Worm (Caenorhabditis elegans) whole organism, dauer: ENCODE data around the gene C34H4.1.

ENCODE experiments used
- unc-62 ChIP-seq: sonication (generic microtip); optimal IDR thresholded peaks from 2 replicates; lab custom pipeline; 2017; ENCODE audit warnings: missing biosample characterization, missing genetic modification reagents, missing genetic modification characterization

Gene C34H4.1

DNA sequence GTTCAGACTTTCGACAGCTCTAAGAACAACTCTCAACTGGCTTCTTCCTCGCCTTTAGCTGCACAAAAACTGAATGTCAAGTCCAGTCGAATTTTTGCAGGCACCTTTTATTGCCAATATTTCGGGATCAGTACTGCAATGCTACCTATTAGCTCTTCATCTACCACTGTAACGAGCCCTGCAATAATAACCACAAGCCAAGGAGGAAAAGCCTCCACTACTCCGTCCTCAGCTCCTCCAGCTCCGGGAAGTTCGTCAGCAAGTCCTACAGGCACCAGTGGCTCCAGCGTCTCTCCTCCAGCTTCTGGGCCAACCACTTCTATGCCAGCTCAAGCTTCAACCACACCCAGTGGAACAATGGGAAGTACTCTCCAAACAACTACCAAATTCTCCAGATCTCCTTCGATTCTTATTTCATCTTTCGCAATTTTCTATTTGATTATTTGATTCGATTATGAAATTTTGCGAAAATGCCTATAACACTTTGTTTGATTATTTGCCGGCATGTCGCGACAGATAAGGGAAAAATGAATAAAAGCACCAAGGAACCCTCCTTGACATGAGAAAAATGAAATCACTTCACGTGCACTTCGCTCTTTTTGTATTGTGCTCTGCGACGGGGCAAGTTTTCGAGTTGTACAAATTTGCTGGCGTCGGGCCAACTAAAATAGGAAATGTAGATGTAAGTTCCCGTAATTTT is at the start of gene C34H4.1:
Gene C34H4.1, plus strand, starts transcription at position 559 of the 700 bp plus-strand sequence.
- no peak for TF ChIP-seq unc-62 (GFP tag; lab: Kevin White, UChicago)

DNA sequence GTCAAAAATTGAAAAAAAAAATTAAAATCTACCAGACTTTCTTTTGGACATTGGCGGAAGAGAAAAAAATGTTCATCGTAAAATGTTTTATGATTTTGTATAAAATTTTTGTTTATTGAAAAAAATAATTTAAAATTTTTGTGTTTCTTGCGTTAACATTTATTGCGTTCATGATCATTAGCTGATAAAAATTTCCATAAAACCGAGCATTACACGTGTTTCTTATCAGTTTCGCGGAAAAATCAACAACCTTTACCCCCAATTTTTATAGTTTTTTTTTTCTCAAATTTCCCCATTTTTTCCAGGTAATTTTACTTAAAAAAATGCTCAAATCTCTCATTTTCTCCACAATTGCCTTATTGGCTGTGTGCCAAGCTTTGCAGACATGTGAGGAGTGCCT is 45.1 kb upstream of the C34H4.1 start, which contains the start of gene txt-4:
Gene txt-4, plus strand, starts transcription at position 324 of the 400 bp plus-strand sequence.
- TF ChIP-seq unc-62 (GFP tag; lab: Kevin White, UChicago): no peak

DNA sequence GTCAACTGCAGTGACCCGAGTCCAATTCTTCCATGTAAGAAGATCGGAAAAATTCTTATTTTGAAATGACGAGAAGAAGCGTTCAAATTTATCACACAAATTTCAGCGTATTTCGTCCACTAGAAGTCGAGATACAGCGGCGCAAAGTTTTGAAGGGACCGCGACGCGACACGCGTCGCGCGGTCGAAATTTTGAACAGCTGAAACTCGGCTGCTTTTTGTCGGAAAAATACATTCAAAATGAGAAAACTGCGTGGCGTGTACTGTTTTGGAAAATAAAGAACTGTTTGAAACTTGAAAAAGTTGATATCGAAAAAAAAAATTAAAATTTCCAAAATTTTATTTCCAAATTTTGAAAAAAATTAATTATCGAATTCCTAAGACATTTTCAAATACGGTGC is 42.4 kb upstream of the C34H4.1 start:
- TF ChIP-seq unc-62 (GFP tag; lab: Kevin White, UChicago): no peak

DNA sequence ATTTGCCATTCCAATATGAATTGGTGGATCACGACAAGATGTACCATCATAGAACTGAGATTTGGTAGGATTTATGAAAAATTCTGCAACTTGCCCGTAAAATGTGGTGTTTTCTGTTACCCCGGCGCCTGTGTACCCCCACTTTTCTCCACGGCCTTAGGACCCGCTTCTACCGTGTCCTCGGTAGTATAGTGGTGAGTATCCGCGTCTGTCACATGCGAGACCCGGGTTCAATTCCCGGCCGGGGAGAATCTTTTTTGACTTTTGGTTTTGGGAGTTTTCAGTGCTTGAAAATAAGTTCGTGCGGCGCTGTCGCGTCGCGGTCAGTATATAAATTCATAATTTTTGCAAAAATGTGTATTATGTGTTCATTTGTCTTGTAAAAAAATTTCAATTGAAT is 41.0 kb upstream of the C34H4.1 start:
- no peak for TF ChIP-seq unc-62 (GFP tag; lab: Kevin White, UChicago)

DNA sequence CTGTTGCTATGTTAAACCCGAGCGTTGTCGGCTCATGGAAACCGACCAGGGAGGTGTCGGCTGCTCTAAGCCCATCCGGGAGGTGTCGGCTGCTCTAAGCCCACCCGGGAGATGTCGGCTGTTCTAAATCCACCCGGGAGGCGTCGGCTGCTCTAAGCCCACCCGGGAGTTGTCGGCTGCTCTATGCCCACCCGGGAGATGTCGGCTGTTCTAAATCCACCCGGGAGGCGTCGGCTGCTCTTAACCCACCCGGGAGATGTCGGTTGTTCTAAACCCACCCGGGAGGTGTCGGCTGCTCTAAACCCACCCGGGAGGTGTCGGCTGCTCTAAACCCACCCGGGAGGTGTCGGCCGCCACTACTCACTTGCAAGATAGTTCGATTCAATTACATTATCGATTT is 39.5 kb upstream of the C34H4.1 start:
- no peak for TF ChIP-seq unc-62 (GFP tag; lab: Kevin White, UChicago)

DNA sequence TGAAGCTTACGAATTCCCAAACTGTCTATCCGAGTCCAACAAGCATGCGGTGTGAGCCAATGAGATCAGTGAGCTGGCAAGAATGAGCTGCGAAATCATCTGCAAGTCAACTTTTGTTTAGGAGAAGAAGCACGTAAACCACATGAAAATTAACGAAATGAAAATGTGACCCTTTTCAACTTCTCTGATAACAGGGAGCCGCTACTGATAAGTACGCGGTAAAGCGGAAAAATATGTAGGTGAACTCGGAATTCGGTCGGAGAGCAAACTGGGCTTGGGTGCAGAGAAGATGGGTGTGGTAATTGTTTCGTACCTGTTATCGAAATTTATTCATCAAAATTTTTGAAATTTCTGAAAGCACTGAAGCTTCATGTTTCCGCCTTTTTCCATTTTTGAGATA is 38.9 kb upstream of the C34H4.1 start, which contains the start of gene clec-172:
Gene clec-172, minus strand, starts transcription at position 101 of the 400 bp plus-strand sequence.
- no peak for TF ChIP-seq unc-62 (GFP tag; lab: Kevin White, UChicago)

DNA sequence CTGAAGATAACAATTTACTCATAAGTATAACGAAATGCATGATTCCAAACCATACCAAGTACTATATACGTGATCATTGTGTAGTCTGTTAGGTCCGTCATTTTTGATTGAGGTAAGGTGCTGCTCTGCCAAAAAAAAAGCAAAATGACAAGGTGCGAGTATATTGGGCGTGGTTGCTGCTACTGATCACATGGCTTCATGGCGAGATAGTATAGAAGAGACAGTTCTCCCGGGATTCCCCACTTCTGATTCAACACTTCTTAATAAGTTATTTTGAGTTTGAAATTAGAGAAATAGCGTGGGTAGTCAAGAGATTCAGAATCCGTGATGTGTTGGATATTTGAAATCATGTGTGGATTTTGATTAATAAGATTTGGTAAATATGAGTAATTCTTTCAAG is 34.2 kb upstream of the C34H4.1 start, which contains the start of gene K03H6.4:
Gene K03H6.4, minus strand, starts transcription at position 101 of the 400 bp plus-strand sequence.
- TF ChIP-seq unc-62 (GFP tag; lab: Kevin White, UChicago): no peak

DNA sequence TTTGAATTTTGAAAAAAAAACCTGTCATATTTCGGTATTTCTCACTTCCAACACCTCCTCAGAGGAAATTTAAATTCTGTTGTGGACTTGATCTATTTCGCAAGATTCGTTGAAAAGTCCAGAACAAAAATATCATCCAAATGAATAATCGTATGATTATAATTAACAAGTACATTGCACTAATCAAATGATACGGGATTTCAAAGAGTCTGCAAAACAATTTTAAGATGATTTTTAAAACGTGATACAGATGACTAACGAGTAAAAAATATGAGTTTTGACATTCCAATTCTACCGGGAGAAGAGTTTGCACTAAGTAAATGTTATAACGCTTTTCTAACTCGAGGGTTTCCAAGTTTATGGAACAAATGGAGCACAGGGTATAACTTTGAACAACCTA is 33.0 kb upstream of the C34H4.1 start:
- TF ChIP-seq unc-62 (GFP tag; lab: Kevin White, UChicago): no peak

DNA sequence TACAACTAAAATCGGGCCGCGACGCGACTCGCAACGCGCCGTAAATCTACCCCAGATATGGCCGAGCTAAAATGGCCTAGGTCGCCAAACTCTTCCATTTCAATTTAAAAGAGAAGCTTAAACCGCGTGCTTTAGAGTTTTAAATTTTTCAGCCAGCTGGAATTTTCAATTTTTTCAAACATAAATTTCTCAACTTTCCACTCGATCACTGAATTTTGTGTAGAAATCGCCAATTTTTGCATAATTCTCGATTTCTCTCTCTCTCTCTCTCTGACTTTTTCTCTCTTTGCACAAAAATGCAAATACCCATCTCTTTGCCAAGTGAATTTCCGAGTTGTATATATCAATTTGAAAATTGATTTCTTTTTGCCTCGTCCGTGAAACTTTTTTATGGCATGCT is 32.0 kb upstream of the C34H4.1 start, which contains the start of gene K03H6.1:
Gene K03H6.1, plus strand, starts transcription at position 301 of the 400 bp plus-strand sequence.
- TF ChIP-seq unc-62 (GFP tag; lab: Kevin White, UChicago): no peak

DNA sequence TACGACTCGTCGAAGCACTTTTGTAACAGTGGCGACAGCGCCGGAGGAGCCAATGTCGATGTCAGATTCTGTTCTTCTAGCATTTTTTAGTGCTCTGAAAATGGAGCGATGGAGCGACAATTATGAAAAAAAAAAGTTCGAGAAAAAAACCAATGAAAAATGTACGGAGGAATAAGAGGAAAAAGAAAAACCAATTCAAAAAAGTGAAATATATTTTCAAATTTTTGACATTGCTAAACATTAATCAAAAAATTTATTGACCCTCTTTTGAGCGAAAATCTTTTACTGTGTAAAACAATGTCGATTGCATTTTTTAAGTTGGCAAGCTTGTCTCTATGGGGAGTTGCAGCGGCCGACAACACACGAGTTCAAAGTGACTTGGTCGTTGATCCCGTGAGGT is 19.1 kb upstream of the C34H4.1 start, which contains the start of gene K03H6.5:
Gene K03H6.5, minus strand, starts transcription at position 101 of the 400 bp plus-strand sequence.
- no peak for TF ChIP-seq unc-62 (GFP tag; lab: Kevin White, UChicago)

DNA sequence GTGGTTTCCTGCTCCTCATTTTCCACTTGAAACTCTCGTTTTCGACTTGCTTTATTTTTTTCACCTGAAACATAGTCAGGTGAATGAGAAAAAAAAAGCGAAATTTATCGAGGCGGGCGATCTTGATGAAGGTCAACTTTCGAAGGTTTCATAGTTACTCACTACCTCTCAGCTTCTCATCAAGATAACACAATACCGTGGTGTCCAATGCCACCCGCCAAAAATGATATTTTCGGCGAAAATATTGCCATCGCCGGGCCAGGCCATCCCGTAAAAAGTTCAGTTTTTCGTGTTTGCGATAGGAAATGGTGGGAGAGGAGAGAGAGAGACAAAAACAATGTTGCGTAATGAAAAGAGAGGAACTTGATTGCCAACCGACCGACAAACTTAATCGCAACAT is 8.2 kb upstream of the C34H4.1 start:
- TF ChIP-seq unc-62 (GFP tag; lab: Kevin White, UChicago): no peak

DNA sequence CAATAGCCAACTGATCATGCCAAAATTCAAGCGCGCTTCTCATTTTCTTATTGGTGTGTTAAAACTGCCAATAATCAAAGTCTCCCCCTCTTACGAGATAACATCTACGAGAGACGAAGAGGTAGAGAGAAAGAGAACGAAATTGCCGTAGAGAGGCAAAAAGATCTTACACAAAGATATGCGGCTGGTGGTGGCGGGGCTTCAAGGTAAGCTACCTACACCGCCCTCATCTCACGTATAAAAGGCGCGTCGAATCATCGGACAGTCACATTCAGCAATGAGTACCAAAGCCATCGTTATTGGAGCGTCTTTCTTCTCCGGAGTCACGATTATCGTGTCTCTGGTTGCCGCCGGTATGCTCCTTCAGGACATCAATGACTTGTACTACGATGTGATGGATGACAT is 6.9 kb upstream of the C34H4.1 start, which contains the start of gene col-107:
Gene col-107, plus strand, starts transcription at position 265 of the 405 bp plus-strand sequence.
- no peak for TF ChIP-seq unc-62 (GFP tag; lab: Kevin White, UChicago)

DNA sequence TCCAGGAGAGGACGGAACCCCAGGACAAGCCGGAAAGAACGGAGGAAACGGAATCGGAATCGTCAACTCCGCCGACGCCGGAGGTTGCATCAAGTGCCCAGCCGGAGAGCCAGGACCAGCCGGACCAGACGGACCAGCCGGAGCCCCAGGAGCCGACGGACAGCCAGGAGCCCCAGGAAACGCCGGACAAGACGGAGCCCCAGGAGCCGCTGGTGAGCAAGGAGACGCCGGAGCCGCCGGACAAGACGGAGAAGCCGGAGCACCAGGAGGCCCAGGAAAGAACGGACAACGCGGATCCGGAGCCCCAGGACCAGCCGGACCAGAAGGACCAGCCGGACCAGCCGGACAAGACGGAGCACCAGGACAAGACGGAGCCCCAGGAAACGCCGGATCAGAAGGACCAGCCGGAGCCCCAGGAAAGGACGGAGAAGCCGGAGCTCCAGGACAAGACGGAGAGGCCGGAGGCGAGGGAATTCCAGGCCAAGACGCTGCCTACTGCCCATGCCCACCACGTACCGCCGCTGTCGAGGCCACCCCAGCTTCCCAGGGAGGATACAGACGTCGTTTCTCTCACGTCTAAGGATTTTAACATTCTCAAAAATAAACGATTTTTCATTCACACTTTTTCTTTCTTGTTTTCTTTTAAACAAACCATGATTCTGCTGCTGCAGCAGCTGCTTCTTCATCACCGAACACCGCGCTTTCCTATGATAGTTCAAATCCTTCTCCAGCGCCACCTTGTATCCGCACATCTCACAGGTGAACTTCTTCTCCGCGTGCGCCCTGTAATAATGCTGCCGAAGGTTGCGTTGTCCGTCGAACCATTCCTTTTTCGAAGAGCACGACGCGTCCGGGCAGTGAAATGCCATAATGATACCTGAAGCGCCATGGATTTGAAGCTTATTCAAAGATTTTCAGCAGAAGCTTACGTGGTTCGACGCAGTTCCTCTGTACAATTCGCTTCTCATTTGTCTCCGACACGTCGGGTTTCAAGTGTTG is 6.0 kb upstream of the C34H4.1 start:
- TF ChIP-seq unc-62 (GFP tag; lab: Kevin White, UChicago): no peak

DNA sequence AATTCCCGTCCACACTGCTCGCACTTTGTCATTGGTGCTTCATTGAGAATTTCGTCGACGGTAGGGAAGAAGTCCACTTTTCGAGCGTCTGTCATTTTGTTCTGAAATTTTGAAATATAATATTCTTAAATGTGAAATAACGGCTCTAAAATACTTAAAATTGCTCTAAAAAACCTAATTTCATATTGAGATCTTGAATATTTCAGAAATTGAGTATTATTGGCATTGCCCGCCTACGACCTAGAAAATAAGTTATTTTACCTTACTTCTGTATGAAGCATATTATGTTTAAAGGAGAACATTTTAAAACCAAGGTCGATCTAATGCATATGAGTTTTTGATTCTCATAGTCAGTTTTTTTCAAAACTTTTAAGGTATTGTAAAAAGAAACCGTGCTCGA is 5.2 kb upstream of the C34H4.1 start, which contains the start of gene C34H4.5:
Gene C34H4.5, minus strand, starts transcription at position 101 of the 400 bp plus-strand sequence.
- no peak for TF ChIP-seq unc-62 (GFP tag; lab: Kevin White, UChicago)

DNA sequence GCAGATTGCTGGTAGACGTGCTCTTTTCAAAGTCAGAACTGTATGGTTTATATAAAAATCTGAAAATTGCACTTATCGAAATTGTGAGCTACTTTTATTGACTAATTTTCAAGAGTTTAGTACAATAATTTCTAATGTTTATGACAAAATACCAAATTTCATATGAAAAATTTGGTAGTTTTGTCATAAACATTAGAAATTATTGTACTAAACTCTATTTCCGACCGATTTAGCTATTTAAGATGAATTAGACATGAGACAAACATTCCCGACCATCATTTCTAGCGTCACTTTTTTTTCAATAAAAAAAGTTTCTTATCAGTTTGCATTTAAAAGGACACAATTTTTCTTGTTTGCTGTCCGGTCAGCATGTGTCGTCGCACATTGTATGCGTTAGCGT is 4.8 kb upstream of the C34H4.1 start, which contains the start of gene tag-244:
Gene tag-244, plus strand, starts transcription at position 301 of the 400 bp plus-strand sequence.
- no peak for TF ChIP-seq unc-62 (GFP tag; lab: Kevin White, UChicago)
